Fruit fly (Drosophila melanogaster) whole organism, embryonic: ENCODE results near the gene tyf.

Source experiments
- C15 ChIP-seq: fragments of 200-800 bp; sonication (Bioruptor generic); IDR thresholded peaks from 3 replicates; pipeline ENCODE4 v1.3.6; 2022; ENCODE audit warnings: missing biosample characterization, missing genetic modification characterization
- CG10959 ChIP-seq: fragments of 200-800 bp; sonication (Bioruptor generic); IDR thresholded peaks from 2 replicates; pipeline ENCODE4 v1.3.6; 2022; ENCODE audit warnings: missing biosample characterization, missing genetic modification characterization
- CG11085 ChIP-seq: fragments of 200-800 bp; sonication (Bioruptor generic); IDR thresholded peaks from 2 replicates; pipeline ENCODE4 v1.3.6; 2022; ENCODE audit warnings: missing biosample characterization, missing genetic modification characterization
- CG11456 ChIP-seq: fragments of 200-800 bp; sonication (Bioruptor generic); IDR thresholded peaks from 3 replicates; pipeline ENCODE4 v1.3.6; 2022; ENCODE audit warnings: missing biosample characterization, missing genetic modification characterization
- CG11696 ChIP-seq: fragments of 200-800 bp; sonication (Bioruptor generic); IDR thresholded peaks from 2 replicates; pipeline ENCODE4 v1.3.6; 2022; ENCODE audit warnings: missing biosample characterization, missing genetic modification characterization
- CG12236 ChIP-seq: fragments of 200-800 bp; sonication (Bioruptor generic); optimal IDR thresholded peaks from 2 replicates; lab custom pipeline; 2016; ENCODE audit warnings: missing biosample characterization, missing genetic modification characterization
- CG1233 ChIP-seq: fragments of 200-800 bp; sonication (Bioruptor generic); optimal IDR thresholded peaks from 4 replicates; lab custom pipeline; 2018; ENCODE audit warnings: missing biosample characterization, mild to moderate bottlenecking, missing genetic modification characterization
- CG18764 ChIP-seq: fragments of 200-800 bp; sonication (Bioruptor generic); optimal IDR thresholded peaks from 3 replicates; lab custom pipeline; 2016; ENCODE audit warnings: missing biosample characterization, missing genetic modification characterization
- CG2129 ChIP-seq: fragments of 200-800 bp; sonication (Bioruptor generic); IDR thresholded peaks from 2 replicates; pipeline ENCODE4 v1.3.6; 2022; ENCODE audit warnings: missing biosample characterization, missing genetic modification characterization; ENCODE audit not compliant: partially characterized antibody
- CG31441 ChIP-seq: fragments of 200-800 bp; sonication (Bioruptor generic); IDR thresholded peaks from 2 replicates; pipeline ENCODE4 v1.3.6; 2022; ENCODE audit warnings: missing biosample characterization, missing genetic modification characterization
- CG3847 ChIP-seq: fragments of 200-800 bp; sonication (Bioruptor generic); IDR thresholded peaks from 2 replicates; pipeline ENCODE4 v1.3.6; 2022; ENCODE audit warnings: missing biosample characterization, missing genetic modification characterization
- CG43689 ChIP-seq: fragments of 200-800 bp; sonication (Bioruptor generic); IDR thresholded peaks from 2 replicates; pipeline ENCODE4 v1.3.6; 2022; ENCODE audit warnings: missing biosample characterization, missing genetic modification characterization
- CG6683 ChIP-seq: fragments of 200-800 bp; sonication (Bioruptor generic); optimal IDR thresholded peaks from 2 replicates; lab custom pipeline; 2017; ENCODE audit warnings: missing biosample characterization, mild to moderate bottlenecking, missing genetic modification characterization, missing genetic modification reagents
- CG9609 ChIP-seq: fragments of 200-800 bp; sonication (Bioruptor generic); optimal IDR thresholded peaks from 3 replicates; lab custom pipeline; 2016; ENCODE audit warnings: missing biosample characterization, missing genetic modification characterization
- CG9876 ChIP-seq: fragments of 200-800 bp; sonication (Bioruptor generic); optimal IDR thresholded peaks from 2 replicates; lab custom pipeline; 2016; ENCODE audit warnings: missing biosample characterization, missing genetic modification characterization
- D19A ChIP-seq: fragments of 200-800 bp; optimal IDR thresholded peaks from 3 replicates; lab custom pipeline; 2019; ENCODE audit warnings: missing biosample characterization, mild to moderate bottlenecking, missing genetic modification characterization, moderate library complexity
- Drgx ChIP-seq: fragments of 200-800 bp; sonication (Bioruptor generic); IDR thresholded peaks from 2 replicates; pipeline ENCODE4 v1.3.6; 2022; ENCODE audit warnings: missing biosample characterization, missing genetic modification characterization
- Elba2 ChIP-seq: fragments of 200-800 bp; sonication (Bioruptor generic); optimal IDR thresholded peaks from 3 replicates; lab custom pipeline; 2016; ENCODE audit warnings: missing biosample characterization, missing genetic modification characterization
- Gsc ChIP-seq: fragments of 200-800 bp; sonication (Bioruptor generic); IDR thresholded peaks from 2 replicates; pipeline ENCODE4 v1.3.6; 2022; ENCODE audit warnings: missing biosample characterization, missing genetic modification characterization
- MESR4 ChIP-seq: fragments of 200-800 bp; sonication (Bioruptor generic); optimal IDR thresholded peaks from 2 replicates; lab custom pipeline; 2018; ENCODE audit warnings: missing biosample characterization, mild to moderate bottlenecking, missing genetic modification characterization, moderate library complexity
- Myb ChIP-seq: fragments of 200-800 bp; sonication (Bioruptor generic); optimal IDR thresholded peaks from 2 replicates; lab custom pipeline; 2016; ENCODE audit warnings: missing biosample characterization, missing genetic modification characterization
- Oli ChIP-seq: fragments of 200-800 bp; sonication (Bioruptor generic); optimal IDR thresholded peaks from 2 replicates; lab custom pipeline; 2018; ENCODE audit warnings: missing biosample characterization, mild to moderate bottlenecking, missing genetic modification characterization, moderate library complexity
- Pdp1 ChIP-seq, 2 experiments: fragments of 200-800 bp; sonication (Bioruptor generic); optimal IDR thresholded peaks; 3 replicates each; lab custom pipeline; 2016; ENCODE audit warnings: missing biosample characterization in 2 of 2, missing genetic modification characterization in 2 of 2, mild to moderate bottlenecking in 1 of 2, moderate library complexity in 1 of 2
- Spps ChIP-seq: fragments of 200-800 bp; sonication (Bioruptor generic); optimal IDR thresholded peaks from 2 replicates; lab custom pipeline; 2018; ENCODE audit warnings: missing biosample characterization, mild to moderate bottlenecking, missing genetic modification characterization
- Trl ChIP-seq, 3 experiments: fragments of >200 bp in 2 of 3; fragments of 200-800 bp in 1 of 3; sonication (Bioruptor generic) in 1 of 3; optimal IDR thresholded peaks; 2 replicates in 1 of 3; 3 replicates in 2 of 3; lab custom pipeline; 2016 to 2017; ENCODE audit warnings: missing biosample characterization in 1 of 3, missing genetic modification characterization in 1 of 3
- bab2 ChIP-seq: fragments of 200-800 bp; sonication (Bioruptor generic); optimal IDR thresholded peaks from 2 replicates; lab custom pipeline; 2016; ENCODE audit warnings: missing biosample characterization, missing genetic modification characterization
- cad ChIP-seq: fragments of >200 bp; optimal IDR thresholded peaks from 2 replicates; lab custom pipeline; 2017; ENCODE audit warnings: missing biosample characterization, missing genetic modification characterization
- chm ChIP-seq: fragments of 200-800 bp; sonication (Bioruptor generic); IDR thresholded peaks from 2 replicates; pipeline ENCODE4 v1.3.6; 2022; ENCODE audit warnings: missing biosample characterization, missing genetic modification characterization
- croc ChIP-seq: fragments of 200-800 bp; sonication (Bioruptor generic); conservative IDR thresholded peaks from 3 replicates; pipeline ENCODE4 v1.3.6; 2022; ENCODE audit warnings: missing biosample characterization, missing genetic modification characterization
- fd96Cb ChIP-seq: fragments of 200-800 bp; sonication (Bioruptor generic); optimal IDR thresholded peaks from 2 replicates; lab custom pipeline; 2018; ENCODE audit warnings: missing biosample characterization, mild to moderate bottlenecking, missing genetic modification characterization, moderate library complexity
- gem ChIP-seq: fragments of 200-800 bp; sonication (Bioruptor generic); optimal IDR thresholded peaks from 2 replicates; lab custom pipeline; 2019; ENCODE audit warnings: missing biosample characterization, mild to moderate bottlenecking, missing genetic modification characterization, moderate library complexity
- grn ChIP-seq: fragments of 200-800 bp; sonication (Bioruptor generic); optimal IDR thresholded peaks from 3 replicates; lab custom pipeline; 2017; ENCODE audit warnings: missing biosample characterization, missing genetic modification characterization
- gro ChIP-seq: fragments of 200-800 bp; sonication (Bioruptor generic); optimal IDR thresholded peaks from 2 replicates; lab custom pipeline; 2016; ENCODE audit warnings: missing biosample characterization, missing genetic modification characterization
- gsb ChIP-seq: fragments of 200-800 bp; sonication (Bioruptor generic); IDR thresholded peaks from 2 replicates; pipeline ENCODE4 v1.3.6; 2022; ENCODE audit warnings: missing biosample characterization, missing genetic modification characterization
- h ChIP-seq: fragments of >200 bp; optimal IDR thresholded peaks from 2 replicates; lab custom pipeline; 2017
- hbn ChIP-seq: fragments of 200-800 bp; sonication (Bioruptor generic); IDR thresholded peaks from 2 replicates; pipeline ENCODE4 v1.3.6; 2022; ENCODE audit warnings: missing biosample characterization, missing genetic modification characterization; ENCODE audit not compliant: partially characterized antibody
- maf-S ChIP-seq: fragments of 200-800 bp; sonication (Bioruptor generic); optimal IDR thresholded peaks from 2 replicates; lab custom pipeline; 2016; ENCODE audit warnings: missing biosample characterization, missing genetic modification characterization
- nerfin-1 ChIP-seq: fragments of 200-800 bp; sonication (Bioruptor generic); optimal IDR thresholded peaks from 3 replicates; lab custom pipeline; 2019; ENCODE audit warnings: missing biosample characterization, mild to moderate bottlenecking, missing genetic modification characterization, moderate library complexity
- org-1 ChIP-seq: fragments of 200-800 bp; sonication (Bioruptor generic); optimal IDR thresholded peaks from 2 replicates; lab custom pipeline; 2017; ENCODE audit warnings: missing biosample characterization, missing genetic modification characterization
- peb ChIP-seq: fragments of 200-800 bp; sonication (Bioruptor generic); IDR thresholded peaks from 2 replicates; pipeline ENCODE4 v1.3.6; 2022; ENCODE audit warnings: missing biosample characterization, missing genetic modification characterization
- phol ChIP-seq: fragments of 200-800 bp; sonication (Bioruptor generic); optimal IDR thresholded peaks from 3 replicates; lab custom pipeline; 2018; ENCODE audit warnings: missing biosample characterization, mild to moderate bottlenecking, missing genetic modification characterization, moderate library complexity
- prd ChIP-seq, 3 experiments: fragments of >200 bp in 2 of 3; fragments of 200-800 bp in 1 of 3; sonication (Bioruptor generic) in 1 of 3; optimal IDR thresholded peaks in 2 of 3; IDR thresholded peaks in 1 of 3; 2 replicates in 2 of 3; 3 replicates in 1 of 3; pipeline versions ENCODE4 v1.3.6 to Lab custom; 2017 to 2022; ENCODE audit warnings: missing biosample characterization in 1 of 3, missing genetic modification characterization in 1 of 3
- salm ChIP-seq: fragments of 200-800 bp; sonication (Bioruptor generic); optimal IDR thresholded peaks from 2 replicates; lab custom pipeline; 2018; ENCODE audit warnings: missing biosample characterization, mild to moderate bottlenecking, missing genetic modification characterization
- sima ChIP-seq: fragments of 200-800 bp; sonication (Bioruptor generic); optimal IDR thresholded peaks from 2 replicates; lab custom pipeline; 2016; ENCODE audit warnings: missing biosample characterization, missing genetic modification characterization
- slbo ChIP-seq: fragments of 200-800 bp; sonication (Bioruptor generic); IDR thresholded peaks from 2 replicates; pipeline ENCODE4 v1.3.6; 2022; ENCODE audit warnings: missing biosample characterization, missing genetic modification characterization
- stc ChIP-seq: fragments of 200-800 bp; sonication (Bioruptor generic); IDR thresholded peaks from 2 replicates; pipeline ENCODE4 v1.3.6; 2022; ENCODE audit warnings: missing biosample characterization, missing genetic modification characterization
- trh ChIP-seq: fragments of 200-800 bp; sonication (Bioruptor generic); optimal IDR thresholded peaks from 2 replicates; lab custom pipeline; 2016; ENCODE audit warnings: missing biosample characterization, missing genetic modification characterization
- tx ChIP-seq: fragments of 200-800 bp; sonication (Bioruptor generic); optimal IDR thresholded peaks from 2 replicates; lab custom pipeline; 2016; ENCODE audit warnings: missing biosample characterization, missing genetic modification characterization
- unpg ChIP-seq: fragments of 200-800 bp; sonication (Bioruptor generic); optimal IDR thresholded peaks from 3 replicates; lab custom pipeline; 2018; ENCODE audit warnings: missing biosample characterization, mild to moderate bottlenecking, missing genetic modification characterization, moderate library complexity
- vvl ChIP-seq: fragments of 200-800 bp; sonication (Bioruptor generic); IDR thresholded peaks from 2 replicates; pipeline ENCODE4 v1.3.6; 2022; ENCODE audit warnings: missing biosample characterization, missing genetic modification characterization
- wek ChIP-seq: fragments of 200-800 bp; sonication (Bioruptor generic); optimal IDR thresholded peaks from 3 replicates; lab custom pipeline; 2018; ENCODE audit warnings: missing biosample characterization, mild to moderate bottlenecking, missing genetic modification characterization, moderate library complexity
- zfh1 ChIP-seq: fragments of 200-800 bp; sonication (Bioruptor generic); IDR thresholded peaks from 3 replicates; pipeline ENCODE4 v1.3.6; 2022; ENCODE audit warnings: missing biosample characterization, missing genetic modification characterization

tyf gene

DNA sequence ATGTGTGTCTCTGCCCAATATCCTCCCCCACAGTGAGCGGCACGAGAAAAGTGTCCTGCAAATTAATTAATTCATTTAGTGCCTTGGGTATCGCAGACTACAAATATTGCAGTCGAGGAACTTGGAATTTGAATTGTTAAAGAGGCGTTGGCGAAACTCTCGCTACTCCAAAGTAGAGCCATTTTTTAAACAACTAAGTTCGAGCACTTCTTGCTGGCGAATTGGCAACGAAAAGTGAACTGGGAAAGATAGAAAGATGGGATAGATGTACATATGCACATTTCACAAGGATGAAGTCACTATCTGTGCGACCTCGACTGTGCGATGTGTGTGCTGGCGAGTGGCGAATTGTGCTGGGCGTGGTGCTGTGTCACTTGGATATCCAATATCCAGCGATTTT, 10.1 kb upstream of the tyf start (continued):
- TF ChIP-seq Gsc (GFP tag; lab: Robert Waterston, UW) (no peak), nerfin-1 (peak; percentile 13), gem (tag; lab: Kevin White, UChicago) (peak; percentile 57), CG43689 (no peak), Trl (optimal IDR thresholded peaks at IDR 0.05; lab: Kevin White, UChicago) (no peak), Trl (GFP tag; optimal IDR thresholded peaks at IDR 0.05; lab: Kevin White, UChicago) (no peak), Elba2 (no peak), croc (GFP tag; lab: Robert Waterston, UW) (peak; percentile 30; the same call in 2 of the 3 replicates), fd96Cb (peak; percentile 10), sima (GFP tag; lab: Kevin White, UChicago) (no peak), zfh1 (GFP tag; lab: Robert Waterston, UW) (0 out of 3 replicates have a peak, but pooled peaks have one; percentile 10), chm (GFP tag; lab: Robert Waterston, UW) (no peak), org-1 (GFP tag; lab: Kevin White, UChicago) (peak; percentile 50), phol (peak; percentile 56), Spps (tag; lab: Kevin White, UChicago) (no peak), gro (GFP tag; lab: Kevin White, UChicago) (no peak), salm (tag; lab: Kevin White, UChicago) (no peak), CG11456 (GFP tag; lab: Robert Waterston, UW) (no peak), h (no peak), prd (optimal IDR thresholded peaks at IDR 0.05; lab: Kevin White, UChicago) (no peak), prd (GFP tag; IDR thresholded peaks at IDR 0.05; lab: Robert Waterston, UW) (peak; percentile 33; the same call in 1 of the 3 replicates), CG2129 (GFP tag; lab: Robert Waterston, UW) (no peak), Drgx (GFP tag; lab: Robert Waterston, UW) (peak; percentile 67), stc (GFP tag; lab: Robert Waterston, UW) (no peak), wek (GFP tag; lab: Kevin White, UChicago) (no peak), CG12236 (GFP tag; lab: Kevin White, UChicago) (no peak), grn (GFP tag; lab: Kevin White, UChicago) (no peak), maf-S (no peak), CG31441 (GFP tag; lab: Robert Waterston, UW) (peak; percentile 34; the same call in 1 of the 2 replicates), cad (GFP tag; lab: Kevin White, UChicago) (no peak), trh (no peak), MESR4 (GFP tag; lab: Kevin White, UChicago) (no peak), CG11696 (GFP tag; lab: Robert Waterston, UW) (peak; percentile 77), tx (GFP tag; lab: Kevin White, UChicago) (no peak), Myb (no peak), CG11085 (GFP tag; lab: Robert Waterston, UW) (no peak), C15 (GFP tag; lab: Robert Waterston, UW) (no peak), bab2 (GFP tag; lab: Kevin White, UChicago) (no peak), Oli (tag; lab: Kevin White, UChicago) (peak; percentile 37), CG3847 (no peak), slbo (GFP tag; lab: Robert Waterston, UW) (no peak), peb (no peak), CG1233 (GFP tag; lab: Kevin White, UChicago) (no peak), CG9609 (GFP tag; lab: Kevin White, UChicago) (peak; percentile 25), CG10959 (GFP tag; lab: Robert Waterston, UW) (no peak), Pdp1 (GFP tag; optimal IDR thresholded peaks at IDR 0.05; lab: Kevin White, UChicago) (peak in 1 of 2 experiments; percentile 8), CG9876 (GFP tag; lab: Kevin White, UChicago) (no peak), CG18764 (no peak), unpg (GFP tag; lab: Kevin White, UChicago) (peak; percentile 33), D19A (tag; lab: Kevin White, UChicago) (peak; percentile 29), CG6683 (GFP tag; lab: Kevin White, UChicago) (no peak), gsb (GFP tag; lab: Robert Waterston, UW) (no peak), vvl (GFP tag; lab: Robert Waterston, UW) (no peak), hbn (GFP tag; lab: Robert Waterston, UW) (no peak)
